Fruit fly (Drosophila melanogaster): ENCODE data around the gene kairos.

Gene kairos

DNA sequence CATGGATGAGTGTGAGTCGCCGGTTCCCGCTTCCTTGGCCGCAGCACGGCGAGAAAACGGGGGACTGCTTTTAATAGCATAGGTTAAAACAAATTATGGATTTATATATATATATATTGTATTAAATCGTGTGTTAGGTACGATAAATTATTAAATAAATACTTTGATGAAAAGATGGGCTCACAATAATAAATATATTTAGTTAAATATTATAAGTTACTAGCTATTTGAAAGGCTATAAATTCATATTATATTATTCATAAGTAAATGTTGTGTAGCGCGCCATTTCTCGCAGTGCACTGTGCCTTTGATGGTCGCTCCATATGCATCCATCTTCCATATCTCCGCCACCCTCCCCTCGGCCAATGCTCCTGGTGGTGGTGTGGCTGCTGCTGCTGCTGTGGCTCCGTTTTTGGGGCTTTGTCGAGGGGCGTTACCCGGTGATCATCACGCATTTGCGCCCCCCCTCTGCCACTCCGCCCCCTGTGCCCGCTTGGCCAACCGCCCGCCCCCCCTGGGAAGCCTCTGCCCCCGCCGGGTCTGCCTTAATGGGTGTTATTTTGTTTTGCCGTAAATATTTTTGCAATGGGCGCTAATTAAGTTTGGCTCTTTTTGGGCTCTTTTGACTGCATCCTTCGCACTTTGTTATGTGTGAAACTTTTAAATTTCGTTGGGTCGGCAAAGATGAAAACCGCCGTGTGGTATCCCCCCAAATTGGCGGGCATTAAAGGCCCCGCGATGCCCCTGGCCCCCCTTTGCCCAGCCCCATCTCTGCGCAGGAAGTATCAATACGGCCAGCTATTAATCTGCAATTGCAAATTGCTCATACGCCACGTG is 82.6 kb downstream of the kairos start:
- no peak for TF ChIP-seq CG17801 (GFP tag; optimal IDR thresholded peaks at IDR 0.05; ENCODE audit: partially characterized antibody)
